Worm (Caenorhabditis elegans) whole organism, mixed stage, embryonic: ENCODE measurements around the gene pph-1.
A peak's percentile ranks its signal among the peaks of the same experiment; 100 is the strongest.

Experiments used
- M03D4.4 ChIP-seq: sonication (generic microtip); optimal IDR thresholded peaks from 2 replicates; lab custom pipeline; 2017; ENCODE audit warnings: mild to moderate bottlenecking, missing genetic modification characterization, missing compliant biosample characterization
- blmp-1 ChIP-seq: fragments of 150-350 bp; optimal IDR thresholded peaks from 2 replicates; lab custom pipeline; 2014; ENCODE audit warnings: missing biosample characterization, missing genetic modification characterization
- ceh-39 ChIP-seq: fragments of 150-350 bp; optimal IDR thresholded peaks from 2 replicates; lab custom pipeline; 2014; ENCODE audit warnings: missing biosample characterization, missing genetic modification characterization
- ceh-43 ChIP-seq: fragments of 200-800 bp; sonication (Bioruptor generic); optimal IDR thresholded peaks from 2 replicates; lab custom pipeline; 2018; ENCODE audit warnings: mild to moderate bottlenecking, missing genetic modification characterization, moderate library complexity, missing compliant biosample characterization
- ceh-83 ChIP-seq: fragments of 200-800 bp; sonication (Bioruptor generic); optimal IDR thresholded peaks from 2 replicates; lab custom pipeline; 2018; ENCODE audit warnings: mild to moderate bottlenecking, missing genetic modification characterization, missing compliant biosample characterization
- ces-1 ChIP-seq: fragments of 150-350 bp; optimal IDR thresholded peaks from 2 replicates; lab custom pipeline; 2014; ENCODE audit warnings: missing biosample characterization, missing genetic modification reagents, missing genetic modification characterization
- cnd-1 ChIP-seq: fragments of 200-800 bp; sonication (Bioruptor generic); optimal IDR thresholded peaks from 2 replicates; lab custom pipeline; 2018; ENCODE audit warnings: mild to moderate bottlenecking, missing genetic modification characterization, missing compliant biosample characterization
- drap-1 ChIP-seq: fragments of 200-800 bp; sonication (Bioruptor generic); optimal IDR thresholded peaks from 3 replicates; lab custom pipeline; 2018; ENCODE audit warnings: mild to moderate bottlenecking, missing genetic modification characterization, missing compliant biosample characterization
- elt-1 ChIP-seq: sonication (generic microtip); optimal IDR thresholded peaks from 2 replicates; lab custom pipeline; 2017; ENCODE audit warnings: missing genetic modification characterization, mild to moderate bottlenecking, missing compliant biosample characterization, antibody characterized with exemption, moderate library complexity, borderline replicate concordance; ENCODE audit not compliant: insufficient read depth
- elt-3 ChIP-seq: fragments of 150-350 bp; optimal IDR thresholded peaks from 2 replicates; lab custom pipeline; 2014; ENCODE audit warnings: missing biosample characterization, missing genetic modification characterization
- flh-1 ChIP-seq: fragments of 200-800 bp; sonication (Bioruptor generic); optimal IDR thresholded peaks from 2 replicates; lab custom pipeline; 2018; ENCODE audit warnings: mild to moderate bottlenecking, missing genetic modification characterization, moderate library complexity, missing compliant biosample characterization
- ham-2 ChIP-seq: fragments of 200-800 bp; sonication (Bioruptor generic); optimal IDR thresholded peaks from 2 replicates; lab custom pipeline; 2018; ENCODE audit warnings: mild to moderate bottlenecking, missing genetic modification characterization, missing compliant biosample characterization
- hlh-1 ChIP-seq: fragments of 150-350 bp; optimal IDR thresholded peaks from 2 replicates; lab custom pipeline; 2014; ENCODE audit warnings: missing biosample characterization, missing genetic modification reagents, missing genetic modification characterization
- lin-32 ChIP-seq: fragments of 200-800 bp; sonication (Bioruptor generic); optimal IDR thresholded peaks from 2 replicates; lab custom pipeline; 2018; ENCODE audit warnings: mild to moderate bottlenecking, missing genetic modification characterization, missing compliant biosample characterization
- lsy-2 ChIP-seq: fragments of 150-350 bp; optimal IDR thresholded peaks from 2 replicates; lab custom pipeline; 2014; ENCODE audit warnings: missing biosample characterization, missing genetic modification characterization
- mab-5 ChIP-seq: fragments of 150-350 bp; optimal IDR thresholded peaks from 2 replicates; lab custom pipeline; 2014; ENCODE audit warnings: missing biosample characterization, missing genetic modification characterization
- mep-1 ChIP-seq: fragments of 150-350 bp; optimal IDR thresholded peaks from 2 replicates; lab custom pipeline; 2017; ENCODE audit warnings: missing biosample characterization, missing genetic modification reagents, missing genetic modification characterization, inconsistent platforms
- mls-2 ChIP-seq: sonication (generic microtip); optimal IDR thresholded peaks from 2 replicates; lab custom pipeline; 2016; ENCODE audit warnings: mild to moderate bottlenecking, missing genetic modification characterization, moderate library complexity, missing compliant biosample characterization
- nhr-12 ChIP-seq: fragments of 150-350 bp; optimal IDR thresholded peaks from 2 replicates; lab custom pipeline; 2014; ENCODE audit warnings: missing biosample characterization, missing genetic modification characterization
- nhr-2 ChIP-seq: fragments of 150-350 bp; optimal IDR thresholded peaks from 2 replicates; lab custom pipeline; 2014; ENCODE audit warnings: missing biosample characterization, missing genetic modification characterization
- nhr-237 ChIP-seq: fragments of 150-350 bp; optimal IDR thresholded peaks from 2 replicates; lab custom pipeline; 2014; ENCODE audit warnings: missing biosample characterization, missing genetic modification characterization
- nhr-28 ChIP-seq: fragments of 150-350 bp; optimal IDR thresholded peaks from 2 replicates; lab custom pipeline; 2014; ENCODE audit warnings: missing biosample characterization, missing genetic modification characterization
- nhr-76 ChIP-seq: sonication (generic microtip); optimal IDR thresholded peaks from 2 replicates; lab custom pipeline; 2017; ENCODE audit warnings: missing biosample characterization, missing genetic modification characterization
- pha-4 ChIP-seq: fragments of 150-350 bp; optimal IDR thresholded peaks from 2 replicates; lab custom pipeline; 2018; ENCODE audit warnings: missing biosample characterization, missing genetic modification reagents, missing genetic modification characterization
- sem-2 ChIP-seq: fragments of 200-800 bp; sonication (Bioruptor generic); optimal IDR thresholded peaks from 2 replicates; lab custom pipeline; 2018; ENCODE audit warnings: mild to moderate bottlenecking, missing genetic modification characterization, missing compliant biosample characterization
- sptf-1 ChIP-seq: sonication (generic microtip); optimal IDR thresholded peaks from 2 replicates; lab custom pipeline; 2017; ENCODE audit warnings: mild to moderate bottlenecking, missing genetic modification characterization, moderate library complexity, missing compliant biosample characterization
- tbx-8 ChIP-seq: fragments of 200-800 bp; sonication (Bioruptor generic); optimal IDR thresholded peaks from 2 replicates; lab custom pipeline; 2018; ENCODE audit warnings: mild to moderate bottlenecking, missing genetic modification characterization, moderate library complexity, missing compliant biosample characterization
- unc-120 ChIP-seq: sonication (generic microtip); optimal IDR thresholded peaks from 2 replicates; lab custom pipeline; 2017; ENCODE audit warnings: missing genetic modification characterization, missing compliant biosample characterization; ENCODE audit not compliant: poor library complexity, severe bottlenecking
- unc-39 ChIP-seq: fragments of 150-350 bp; optimal IDR thresholded peaks from 2 replicates; lab custom pipeline; 2014; ENCODE audit warnings: missing biosample characterization, missing genetic modification characterization
- unc-62 ChIP-seq: fragments of 150-350 bp; optimal IDR thresholded peaks from 2 replicates; lab custom pipeline; 2014; ENCODE audit warnings: missing biosample characterization, missing genetic modification reagents, missing genetic modification characterization
- zip-8 ChIP-seq: fragments of 150-350 bp; optimal IDR thresholded peaks from 2 replicates; lab custom pipeline; 2014; ENCODE audit warnings: missing biosample characterization, missing genetic modification characterization

The pph-1 gene

ce11 chrV:10723583-10723982 lies 21.2 kb downstream of the pph-1 start:
- TF ChIP-seq blmp-1 (tag; lab: Kevin White, UChicago) (no peak), ces-1 (GFP tag; lab: Kevin White, UChicago) (no peak), unc-120 (tag; lab: Kevin White, UChicago) (no peak), unc-39 (tag; lab: Kevin White, UChicago) (no peak), elt-1 (tag; lab: Kevin White, UChicago) (no peak), nhr-76 (tag; lab: Kevin White, UChicago) (no peak), mls-2 (tag; lab: Kevin White, UChicago) (no peak)

DNA sequence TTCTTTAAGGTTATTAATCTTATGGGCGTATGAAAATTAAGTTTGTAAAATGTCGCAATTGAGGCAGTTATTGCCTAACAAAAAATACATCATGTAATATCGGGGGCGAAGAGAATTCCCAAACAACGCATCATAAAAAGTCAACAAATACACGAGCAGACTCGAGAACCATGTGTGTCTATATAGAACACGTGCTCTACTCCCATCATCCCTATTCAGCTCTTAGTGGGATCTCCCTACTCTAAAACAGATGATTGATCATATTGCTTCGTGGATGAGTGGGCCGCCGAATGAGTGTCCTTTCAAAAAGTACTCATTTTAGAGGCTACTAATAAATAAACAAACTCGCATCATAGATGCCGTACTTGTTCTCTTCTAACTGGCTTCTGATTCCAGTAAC lies 22.1 kb downstream of the pph-1 start:
- TF ChIP-seq unc-39 (tag; lab: Kevin White, UChicago) (no peak), mls-2 (tag; lab: Kevin White, UChicago) (no peak), nhr-237 (tag; lab: Kevin White, UChicago) (no peak), M03D4.4 (no peak), nhr-76 (tag; lab: Kevin White, UChicago) (no peak), tbx-8 (GFP tag; lab: Kevin White, UChicago) (no peak), blmp-1 (tag; lab: Kevin White, UChicago) (no peak), lin-32 (GFP tag; lab: Kevin White, UChicago) (no peak), sem-2 (GFP tag; lab: Kevin White, UChicago) (no peak), lsy-2 (tag; lab: Kevin White, UChicago) (no peak), ceh-83 (GFP tag; lab: Kevin White, UChicago) (no peak), mep-1 (no peak), ces-1 (GFP tag; lab: Kevin White, UChicago) (no peak), ham-2 (GFP tag; lab: Kevin White, UChicago) (no peak), nhr-2 (no peak), unc-120 (tag; lab: Kevin White, UChicago) (no peak)

DNA sequence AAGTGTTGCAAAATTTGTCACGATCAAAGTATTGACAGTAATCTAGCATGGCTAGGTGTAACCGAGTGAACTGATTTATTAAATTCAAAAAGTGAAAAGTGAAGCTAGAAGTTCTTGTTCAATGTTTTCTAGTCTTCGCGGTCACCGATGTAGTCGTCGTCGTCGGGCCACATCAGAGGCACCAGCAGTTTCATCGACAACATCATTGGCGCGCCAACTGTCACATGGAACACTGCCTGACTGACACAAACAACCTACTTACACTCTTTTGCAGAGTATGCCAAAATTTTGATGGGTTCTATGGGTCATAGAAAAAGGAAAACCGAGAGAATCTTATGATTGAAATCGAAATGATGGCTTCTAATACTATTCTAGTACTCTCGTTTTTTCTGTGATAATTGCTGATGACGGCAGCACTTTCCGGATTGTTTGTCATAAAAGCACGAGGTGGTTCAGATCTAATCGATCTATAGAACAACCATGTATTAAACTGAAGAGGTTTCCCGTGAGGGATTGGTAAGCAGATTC lies 23.1 kb downstream of the pph-1 start:
- TF ChIP-seq mab-5 (tag; lab: Kevin White, UChicago) (no peak), ceh-43 (GFP tag; lab: Kevin White, UChicago) (no peak), drap-1 (no peak), sem-2 (GFP tag; lab: Kevin White, UChicago) (no peak), nhr-2 (no peak), zip-8 (tag; lab: Kevin White, UChicago) (no peak), nhr-76 (tag; lab: Kevin White, UChicago) (no peak)

DNA sequence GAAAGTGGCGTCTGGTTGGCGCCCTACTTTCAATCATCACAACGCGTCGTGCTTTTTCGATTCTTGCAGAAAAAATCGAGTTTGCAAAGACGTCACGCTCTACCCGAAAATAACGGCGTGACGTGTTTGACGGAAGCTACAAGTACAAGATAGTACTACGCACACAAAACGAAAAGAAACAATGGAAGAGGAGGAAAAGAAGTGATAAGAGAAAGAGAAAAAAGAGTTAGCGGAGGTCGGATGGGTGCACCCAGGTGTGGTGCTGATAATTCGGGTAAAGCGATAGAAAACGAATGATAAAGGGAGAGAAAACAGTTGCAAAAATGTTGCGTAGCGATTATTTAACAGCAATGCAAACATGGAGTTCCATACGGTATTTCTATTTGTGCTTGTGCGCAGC lies 24.3 kb downstream of the pph-1 start:
- TF ChIP-seq lsy-2 (tag; lab: Kevin White, UChicago) (no peak), elt-3 (tag; lab: Kevin White, UChicago) (no peak), sem-2 (GFP tag; lab: Kevin White, UChicago) (no peak), mab-5 (tag; lab: Kevin White, UChicago) (no peak), sptf-1 (no peak), mls-2 (tag; lab: Kevin White, UChicago) (no peak), pha-4 (tag; lab: Kevin White, UChicago) (no peak), M03D4.4 (no peak), nhr-76 (tag; lab: Kevin White, UChicago) (no peak), unc-120 (tag; lab: Kevin White, UChicago) (no peak), elt-1 (tag; lab: Kevin White, UChicago) (no peak), tbx-8 (GFP tag; lab: Kevin White, UChicago) (no peak), ceh-39 (tag; lab: Kevin White, UChicago) (no peak), flh-1 (GFP tag; lab: Kevin White, UChicago) (no peak), hlh-1 (no peak), nhr-12 (tag; lab: Kevin White, UChicago) (no peak), nhr-28 (tag; lab: Kevin White, UChicago) (no peak)

DNA sequence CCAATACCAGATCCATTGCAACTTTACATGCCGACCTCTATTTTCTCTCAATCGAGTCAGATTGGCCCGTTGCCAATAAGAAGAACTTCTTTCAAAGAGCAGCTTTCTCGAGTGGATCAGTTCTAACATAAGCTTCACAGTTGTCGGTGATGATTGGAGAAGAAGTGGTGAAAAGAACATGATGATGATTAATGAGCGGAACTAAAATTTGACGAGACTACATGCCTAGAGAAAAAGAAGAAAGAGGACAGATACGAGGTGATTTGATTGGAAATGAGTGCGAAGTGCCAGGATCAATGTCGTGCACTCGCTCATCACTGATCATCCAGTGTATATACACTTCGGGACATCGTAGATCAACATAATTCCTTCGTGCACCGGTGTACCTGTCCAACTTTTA lies 25.3 kb downstream of the pph-1 start:
- TF ChIP-seq hlh-1 (peak; percentile 13), unc-39 (tag; lab: Kevin White, UChicago) (no peak), unc-62 (GFP tag; lab: Kevin White, UChicago) (peak; percentile 98), mab-5 (tag; lab: Kevin White, UChicago) (peak; percentile 59), elt-3 (tag; lab: Kevin White, UChicago) (no peak), cnd-1 (tag; lab: Kevin White, UChicago) (no peak), M03D4.4 (no peak), unc-120 (tag; lab: Kevin White, UChicago) (peak; percentile 12), lin-32 (GFP tag; lab: Kevin White, UChicago) (no peak), nhr-76 (tag; lab: Kevin White, UChicago) (no peak)
